Worm (Caenorhabditis elegans) whole organism, L1 larva: ENCODE measurements around the gene ZK180.7.
A peak's percentile ranks its signal among the peaks of the same experiment; 100 is the strongest.

ENCODE experiments used
- C16A3.4 ChIP-seq: fragments of 150-350 bp; optimal IDR thresholded peaks from 2 replicates; lab custom pipeline; 2014; ENCODE audit warnings: missing biosample characterization, missing genetic modification characterization
- C34B4.2 ChIP-seq: sonication (generic microtip); optimal IDR thresholded peaks from 2 replicates; lab custom pipeline; 2017; ENCODE audit warnings: mild to moderate bottlenecking, missing genetic modification characterization, missing compliant biosample characterization
- Y116A8C.19 ChIP-seq: sonication (generic microtip); optimal IDR thresholded peaks from 2 replicates; lab custom pipeline; 2016; ENCODE audit warnings: missing compliant biosample characterization, missing genetic modification characterization, borderline replicate concordance
- ceh-63 ChIP-seq: fragments of 200-800 bp; sonication (Bioruptor generic); optimal IDR thresholded peaks from 2 replicates; lab custom pipeline; 2018; ENCODE audit warnings: mild to moderate bottlenecking, missing genetic modification characterization, missing compliant biosample characterization
- ceh-8 ChIP-seq: fragments of 200-800 bp; sonication (Bioruptor generic); optimal IDR thresholded peaks from 2 replicates; lab custom pipeline; 2018; ENCODE audit warnings: mild to moderate bottlenecking, missing genetic modification characterization, moderate library complexity, missing compliant biosample characterization
- ceh-82 ChIP-seq, 3 experiments: fragments of 150-350 bp in 1 of 3; sonication (generic microtip) in 2 of 3; optimal IDR thresholded peaks; 2 replicates each; lab custom pipeline; 2014 to 2017; ENCODE audit warnings: missing biosample characterization in 3 of 3, missing genetic modification characterization in 3 of 3
- dpl-1 ChIP-seq, 3 experiments: fragments of 150-350 bp in 2 of 3; sonication (generic microtip) in 1 of 3; optimal IDR thresholded peaks; 2 replicates each; lab custom pipeline; 2014 to 2017; ENCODE audit warnings: missing biosample characterization in 3 of 3, missing genetic modification characterization in 3 of 3, missing genetic modification reagents in 3 of 3
- dsc-1 ChIP-seq: sonication (generic microtip); optimal IDR thresholded peaks from 2 replicates; lab custom pipeline; 2016; ENCODE audit warnings: mild to moderate bottlenecking, missing genetic modification characterization, missing compliant biosample characterization
- efl-3 ChIP-seq: fragments of 200-800 bp; sonication (Bioruptor generic); optimal IDR thresholded peaks from 2 replicates; lab custom pipeline; 2018; ENCODE audit warnings: mild to moderate bottlenecking, missing genetic modification characterization, missing compliant biosample characterization
- egl-13 ChIP-seq: sonication (generic microtip); optimal IDR thresholded peaks from 2 replicates; lab custom pipeline; 2016; ENCODE audit warnings: missing genotype, missing genetic modification reagents, missing genetic modification characterization, missing compliant biosample characterization
- egl-27 ChIP-seq, 2 experiments: fragments of 150-350 bp in 1 of 2; sonication (generic microtip); optimal IDR thresholded peaks; 3 replicates each; lab custom pipeline; 2017 to 2018; ENCODE audit warnings: missing biosample characterization in 2 of 2, missing genetic modification characterization in 2 of 2, missing genetic modification reagents in 2 of 2
- elt-3 ChIP-seq, 6 experiments: fragments of 150-350 bp in 1 of 6; sonication (generic microtip); optimal IDR thresholded peaks; 2 replicates each; lab custom pipeline; 2017 to 2018; ENCODE audit warnings: missing biosample characterization in 6 of 6, missing genetic modification characterization in 6 of 6, inconsistent platforms in 1 of 6
- ets-5 ChIP-seq: fragments of 200-800 bp; sonication (Bioruptor generic); IDR thresholded peaks from 2 replicates; pipeline ENCODE4 v1.3.6; 2022; ENCODE audit warnings: missing genetic modification characterization, missing compliant biosample characterization
- fkh-4 ChIP-seq: sonication (generic microtip); optimal IDR thresholded peaks from 2 replicates; lab custom pipeline; 2016; ENCODE audit warnings: missing compliant biosample characterization, missing genetic modification characterization, borderline replicate concordance
- fkh-8 ChIP-seq: sonication (generic microtip); optimal IDR thresholded peaks from 2 replicates; lab custom pipeline; 2016; ENCODE audit warnings: mild to moderate bottlenecking, missing genetic modification characterization, missing compliant biosample characterization
- fos-1 ChIP-seq: fragments of 150-350 bp; optimal IDR thresholded peaks from 2 replicates; lab custom pipeline; 2014; ENCODE audit warnings: missing biosample characterization, missing genetic modification characterization
- hlh-17 ChIP-seq: fragments of 200-800 bp; sonication (Bioruptor generic); optimal IDR thresholded peaks from 2 replicates; lab custom pipeline; 2018; ENCODE audit warnings: missing genetic modification characterization, mild to moderate bottlenecking, missing compliant biosample characterization, moderate library complexity, borderline replicate concordance
- hpl-2 ChIP-seq: fragments of 150-350 bp; optimal IDR thresholded peaks from 2 replicates; lab custom pipeline; 2014; ENCODE audit warnings: missing biosample characterization, missing genetic modification reagents, missing genetic modification characterization
- irx-1 ChIP-seq: sonication (generic microtip); optimal IDR thresholded peaks from 2 replicates; lab custom pipeline; 2016; ENCODE audit warnings: missing genetic modification characterization, missing compliant biosample characterization
- isw-1 ChIP-seq: fragments of 200-800 bp; sonication (Bioruptor generic); IDR thresholded peaks from 2 replicates; pipeline ENCODE4 v1.3.6; 2022; ENCODE audit warnings: missing genetic modification characterization, missing compliant biosample characterization
- lin-13 ChIP-seq: fragments of 150-350 bp; optimal IDR thresholded peaks from 2 replicates; lab custom pipeline; 2014; ENCODE audit warnings: missing biosample characterization, missing genetic modification reagents, missing genetic modification characterization
- lin-14 ChIP-seq: fragments of 200-800 bp; sonication (Bioruptor generic); optimal IDR thresholded peaks from 2 replicates; lab custom pipeline; 2018; ENCODE audit warnings: mild to moderate bottlenecking, missing genetic modification characterization, moderate library complexity, missing compliant biosample characterization
- lin-35 ChIP-seq, 2 experiments: fragments of 150-350 bp; optimal IDR thresholded peaks; 2 replicates each; lab custom pipeline; 2014; ENCODE audit warnings: missing biosample characterization in 2 of 2, missing genetic modification characterization in 2 of 2, missing genetic modification reagents in 2 of 2
- lin-39 ChIP-seq: fragments of 150-350 bp; optimal IDR thresholded peaks from 2 replicates; lab custom pipeline; 2014; ENCODE audit warnings: missing biosample characterization, missing genetic modification reagents, missing genetic modification characterization
- lsy-2 ChIP-seq, 2 experiments: fragments of 150-350 bp; optimal IDR thresholded peaks; 2 replicates each; lab custom pipeline; 2014; ENCODE audit warnings: missing biosample characterization in 2 of 2, missing genetic modification characterization in 2 of 2
- mab-9 ChIP-seq: fragments of 200-800 bp; sonication (Bioruptor generic); IDR thresholded peaks from 2 replicates; pipeline ENCODE4 v1.3.6; 2022; ENCODE audit warnings: missing genetic modification reagents, missing genetic modification characterization, missing compliant biosample characterization
- nhr-11 ChIP-seq: fragments of 150-350 bp; optimal IDR thresholded peaks from 2 replicates; lab custom pipeline; 2014; ENCODE audit warnings: missing biosample characterization, missing genetic modification characterization
- nhr-237 ChIP-seq: fragments of 150-350 bp; optimal IDR thresholded peaks from 2 replicates; lab custom pipeline; 2014; ENCODE audit warnings: missing biosample characterization, missing genetic modification characterization
- nhr-28 ChIP-seq: fragments of 150-350 bp; optimal IDR thresholded peaks from 2 replicates; lab custom pipeline; 2014; ENCODE audit warnings: missing biosample characterization, missing genetic modification characterization
- nhr-47 ChIP-seq: sonication (generic microtip); optimal IDR thresholded peaks from 2 replicates; lab custom pipeline; 2016; ENCODE audit warnings: mild to moderate bottlenecking, missing genetic modification characterization, moderate library complexity, missing compliant biosample characterization
- nhr-71 ChIP-seq: sonication (generic microtip); optimal IDR thresholded peaks from 2 replicates; lab custom pipeline; 2016; ENCODE audit warnings: mild to moderate bottlenecking, missing genetic modification characterization, moderate library complexity, missing compliant biosample characterization
- nhr-77 ChIP-seq: fragments of 150-350 bp; optimal IDR thresholded peaks from 2 replicates; lab custom pipeline; 2014; ENCODE audit warnings: missing biosample characterization, missing genetic modification characterization
- nhr-84 ChIP-seq: sonication (generic microtip); optimal IDR thresholded peaks from 2 replicates; lab custom pipeline; 2017; ENCODE audit warnings: missing biosample characterization, missing genetic modification characterization
- nhr-85 ChIP-seq: sonication (generic microtip); peaks from one replicate; lab custom pipeline; 2016; ENCODE audit warnings: missing genetic modification characterization, inconsistent platforms, missing compliant biosample characterization
- nhr-90 ChIP-seq: sonication (generic microtip); optimal IDR thresholded peaks from 2 replicates; lab custom pipeline; 2016; ENCODE audit warnings: mild to moderate bottlenecking, missing genetic modification characterization, missing compliant biosample characterization; ENCODE audit not compliant: poor library complexity
- rnt-1 ChIP-seq: sonication (generic microtip); optimal IDR thresholded peaks from 2 replicates; lab custom pipeline; 2016; ENCODE audit warnings: mild to moderate bottlenecking, missing genetic modification characterization, moderate library complexity, missing compliant biosample characterization
- snu-23 ChIP-seq: sonication (generic microtip); optimal IDR thresholded peaks from 2 replicates; lab custom pipeline; 2016; ENCODE audit warnings: missing genetic modification characterization, missing compliant biosample characterization
- sox-4 ChIP-seq: sonication (generic microtip); optimal IDR thresholded peaks from 2 replicates; lab custom pipeline; 2016; ENCODE audit warnings: missing genetic modification characterization, missing compliant biosample characterization
- sptf-1 ChIP-seq: fragments of 150-350 bp; optimal IDR thresholded peaks from 2 replicates; lab custom pipeline; 2014; ENCODE audit warnings: missing biosample characterization, missing genetic modification characterization
- sup-37 ChIP-seq: fragments of 200-800 bp; sonication (Bioruptor generic); optimal IDR thresholded peaks from 2 replicates; lab custom pipeline; 2018; ENCODE audit warnings: mild to moderate bottlenecking, missing genetic modification characterization, missing compliant biosample characterization
- swsn-7 ChIP-seq: sonication (generic microtip); optimal IDR thresholded peaks from 2 replicates; lab custom pipeline; 2016; ENCODE audit warnings: missing genetic modification characterization, missing compliant biosample characterization
- tbx-2 ChIP-seq: sonication (generic microtip); optimal IDR thresholded peaks from 2 replicates; lab custom pipeline; 2016; ENCODE audit warnings: missing genetic modification characterization, missing compliant biosample characterization
- tlp-1 ChIP-seq: fragments of 150-350 bp; optimal IDR thresholded peaks from 2 replicates; lab custom pipeline; 2014; ENCODE audit warnings: missing biosample characterization, missing genetic modification characterization
- unc-130 ChIP-seq: fragments of 150-350 bp; optimal IDR thresholded peaks from 2 replicates; lab custom pipeline; 2017; ENCODE audit warnings: missing biosample characterization, missing genetic modification characterization, inconsistent platforms
- unc-30 ChIP-seq: sonication (generic microtip); optimal IDR thresholded peaks from 2 replicates; lab custom pipeline; 2017; ENCODE audit warnings: missing biosample characterization, missing genetic modification characterization
- unc-62 ChIP-seq: fragments of 150-350 bp; optimal IDR thresholded peaks from 2 replicates; lab custom pipeline; 2014; ENCODE audit warnings: missing biosample characterization, missing genetic modification reagents, missing genetic modification characterization
- unc-98 ChIP-seq: fragments of 200-800 bp; sonication (Bioruptor generic); IDR thresholded peaks from 2 replicates; pipeline ENCODE4 v1.3.6; 2022; ENCODE audit warnings: missing genetic modification characterization, missing compliant biosample characterization
- xbp-1 ChIP-seq: sonication (generic microtip); optimal IDR thresholded peaks from 2 replicates; lab custom pipeline; 2016; ENCODE audit warnings: missing genetic modification characterization, missing compliant biosample characterization
- zag-1 ChIP-seq: fragments of 150-350 bp; optimal IDR thresholded peaks from 2 replicates; lab custom pipeline; 2014; ENCODE audit warnings: missing biosample characterization, missing genetic modification characterization
- zip-4 ChIP-seq: fragments of 200-800 bp; sonication (Bioruptor generic); optimal IDR thresholded peaks from 2 replicates; lab custom pipeline; 2018; ENCODE audit warnings: mild to moderate bottlenecking, missing genetic modification characterization, moderate library complexity, missing compliant biosample characterization
- ztf-11 ChIP-seq, 2 experiments: sonication (generic microtip); optimal IDR thresholded peaks; 2 replicates each; lab custom pipeline; 2016 to 2017; ENCODE audit warnings: missing genetic modification characterization in 2 of 2, missing biosample characterization in 1 of 2, missing compliant biosample characterization in 1 of 2
- ztf-4 ChIP-seq: fragments of 150-350 bp; optimal IDR thresholded peaks from 2 replicates; lab custom pipeline; 2014; ENCODE audit warnings: missing biosample characterization, missing genetic modification characterization

Gene ZK180.7

ce11 chrIV:4468046-4468727, 22.2 kb upstream of the ZK180.7 start:
- no peak for TF ChIP-seq xbp-1 (tag; lab: Kevin White, UChicago)
- TF ChIP-seq hpl-2 (GFP tag; lab: Kevin White, UChicago): no peak
- TF ChIP-seq nhr-77 (tag; lab: Kevin White, UChicago): no peak
- no peak for TF ChIP-seq lin-39
- peak; percentile 1 for TF ChIP-seq C16A3.4 (tag; lab: Kevin White, UChicago)
- TF ChIP-seq swsn-7 (tag; lab: Kevin White, UChicago): peak; percentile 19
- TF ChIP-seq ztf-11 (tag; optimal IDR thresholded peaks at IDR 0.05; lab: Kevin White, UChicago): peak in 1 of 2 experiments; percentile 11
- TF ChIP-seq hlh-17 (GFP tag; lab: Kevin White, UChicago): no peak
- no peak for TF ChIP-seq C34B4.2 (tag; lab: Kevin White, UChicago)
- no peak for TF ChIP-seq unc-130 (tag; lab: Kevin White, UChicago)
- TF ChIP-seq egl-27 (tag; optimal IDR thresholded peaks at IDR 0.05; lab: Kevin White, UChicago): no peak
- peak in 1 of 2 experiments; percentile 27 for TF ChIP-seq lin-35 (GFP tag; optimal IDR thresholded peaks at IDR 0.05; lab: Kevin White, UChicago)
- TF ChIP-seq isw-1: no peak
- peak; percentile 17 for TF ChIP-seq tbx-2 (tag; lab: Kevin White, UChicago)
- TF ChIP-seq tlp-1 (tag; lab: Kevin White, UChicago): no peak
- TF ChIP-seq zag-1 (tag; lab: Kevin White, UChicago): no peak
- TF ChIP-seq fkh-8 (tag; lab: Kevin White, UChicago): peak; percentile 24
- no peak for TF ChIP-seq ceh-63 (GFP tag; lab: Kevin White, UChicago)
- peak; percentile 39 for TF ChIP-seq ztf-4 (tag; lab: Kevin White, UChicago)
- no peak for TF ChIP-seq nhr-84 (tag; lab: Kevin White, UChicago)
- no peak for TF ChIP-seq nhr-28 (tag; lab: Kevin White, UChicago)
- TF ChIP-seq unc-98 (GFP tag; lab: Robert Waterston, UW): no peak
- TF ChIP-seq unc-30 (tag; lab: Kevin White, UChicago): no peak
- TF ChIP-seq nhr-90 (tag; lab: Kevin White, UChicago): peak; percentile 56
- no peak for TF ChIP-seq nhr-11
- TF ChIP-seq egl-13 (tag; lab: Kevin White, UChicago): no peak
- TF ChIP-seq Y116A8C.19: no peak
- peak; percentile 33 for TF ChIP-seq nhr-47 (tag; lab: Kevin White, UChicago)
- no peak for TF ChIP-seq nhr-237 (tag; lab: Kevin White, UChicago)
- TF ChIP-seq sup-37: peak; percentile 42
- TF ChIP-seq rnt-1 (tag; lab: Kevin White, UChicago): no peak
- TF ChIP-seq nhr-71 (tag; lab: Kevin White, UChicago): peak; percentile 56
- TF ChIP-seq nhr-85: peak; percentile 50
- no peak for TF ChIP-seq dpl-1 (GFP tag; optimal IDR thresholded peaks at IDR 0.05; lab: Kevin White, UChicago)
- TF ChIP-seq irx-1 (tag; lab: Kevin White, UChicago): no peak
- no peak for TF ChIP-seq mab-9 (GFP tag; lab: Robert Waterston, UW)
- TF ChIP-seq unc-62 (GFP tag; lab: Kevin White, UChicago): no peak
- TF ChIP-seq elt-3 (tag; optimal IDR thresholded peaks at IDR 0.05; lab: Kevin White, UChicago): no peak
- peak; percentile 46 for TF ChIP-seq snu-23
- TF ChIP-seq ets-5 (GFP tag; lab: Robert Waterston, UW): no peak
- TF ChIP-seq fkh-4 (tag; lab: Kevin White, UChicago): no peak
- peak; percentile 7 for TF ChIP-seq ceh-8 (GFP tag; lab: Kevin White, UChicago)
- peak; percentile 38 for TF ChIP-seq lin-14
- TF ChIP-seq fos-1 (tag; lab: Kevin White, UChicago): no peak
- no peak for TF ChIP-seq efl-3 (GFP tag; lab: Kevin White, UChicago)
- TF ChIP-seq sptf-1: no peak
- no peak for TF ChIP-seq sox-4 (tag; lab: Kevin White, UChicago)
- TF ChIP-seq ceh-82 (tag; optimal IDR thresholded peaks at IDR 0.05; lab: Kevin White, UChicago): no peak
- no peak for TF ChIP-seq lsy-2 (tag; optimal IDR thresholded peaks at IDR 0.05; lab: Kevin White, UChicago)
- no peak for TF ChIP-seq dsc-1 (tag; lab: Kevin White, UChicago)
- TF ChIP-seq lin-13 (GFP tag; lab: Kevin White, UChicago): no peak
- no peak for TF ChIP-seq zip-4 (GFP tag; lab: Kevin White, UChicago)
